Worm (Caenorhabditis elegans): ENCODE results near the gene clec-72.

ce11 chrIV:3994318-3994717 lies 49.7 kb downstream of the clec-72 start, which contains the start of gene F47C12.13:
- TF ChIP-seq Y56A3A.18 (GFP tag; IDR thresholded peaks at IDR 0.05) (no peak), snpc-4 (GFP tag; optimal IDR thresholded peaks at IDR 0.05) (no peak), snpc-4 (tag; optimal IDR thresholded peaks at IDR 0.05) (no peak), egl-44 (GFP tag; IDR thresholded peaks at IDR 0.05) (no peak), unc-130 (GFP tag; optimal IDR thresholded peaks at IDR 0.05) (no peak), dpl-1 (GFP tag; optimal IDR thresholded peaks at IDR 0.05) (no peak), him-1 (tag; optimal IDR thresholded peaks at IDR 0.05) (no peak), pha-4 (tag; optimal IDR thresholded peaks at IDR 0.05) (no peak), rcor-1 (GFP tag; IDR thresholded peaks at IDR 0.05) (no peak), ceh-100 (GFP tag; IDR thresholded peaks at IDR 0.05) (no peak)
